Worm (Caenorhabditis elegans): Measurements from ENCODE around the gene T10C6.10.
"Not testable (repeated sequence)": the region's sequence is repeated elsewhere in the genome, so short reads cannot be mapped to it uniquely, and the experiment has no call there.

DNA sequence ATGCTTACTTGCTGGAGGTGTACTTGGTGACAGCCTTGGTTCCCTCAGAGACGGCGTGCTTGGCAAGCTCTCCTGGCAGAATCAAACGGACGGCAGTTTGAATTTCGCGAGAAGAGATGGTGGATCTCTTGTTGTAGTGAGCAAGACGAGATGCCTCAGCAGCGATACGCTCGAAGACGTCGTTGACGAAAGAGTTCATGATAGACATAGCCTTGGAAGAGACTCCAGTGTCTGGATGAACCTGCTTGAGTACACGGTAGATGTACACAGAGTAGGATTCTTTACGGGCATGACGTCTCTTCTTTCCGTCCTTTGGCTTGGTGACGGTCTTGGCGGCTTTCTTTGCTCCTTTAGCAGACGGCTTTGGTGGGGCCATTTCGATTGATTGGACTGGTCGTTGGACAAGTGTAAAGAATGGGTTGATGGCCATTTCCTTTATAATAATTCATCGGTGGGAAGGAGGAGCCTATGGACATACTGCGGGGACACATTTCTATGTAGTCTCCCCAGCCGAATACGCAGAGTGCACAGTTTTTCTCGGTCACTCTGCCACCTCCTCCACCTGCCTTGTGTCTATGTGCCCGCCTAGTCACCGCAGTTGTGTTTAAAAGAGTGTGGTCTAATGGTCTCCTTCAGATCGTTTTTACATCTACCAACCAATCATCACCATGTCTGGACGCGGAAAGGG lies 4.1 kb downstream of the T10C6.10 start, which contains the start of the genes his-4 and his-3:
- TF ChIP-seq lin-26 (GFP tag; IDR thresholded peaks at IDR 0.05); pha-4 (tag; optimal IDR thresholded peaks at IDR 0.05); gei-17 (GFP tag; optimal IDR thresholded peaks at IDR 0.05); zim-3 (tag; optimal IDR thresholded peaks at IDR 0.05); aptf-3 (GFP tag; IDR thresholded peaks at IDR 0.05): not testable (repeated sequence)

Measured in whole organism, young adult.